Worm (Caenorhabditis elegans) whole organism, L3 larva: ENCODE data around the gene C17H11.1.
A peak's percentile ranks its signal among the peaks of the same experiment; 100 is the strongest.

Experiments used
- R02D3.7 ChIP-seq: fragments of 150-350 bp; optimal IDR thresholded peaks from 2 replicates; lab custom pipeline; 2014; ENCODE audit warnings: missing biosample characterization, missing genetic modification characterization
- aly-2 ChIP-seq: fragments of 150-350 bp; optimal IDR thresholded peaks from 2 replicates; lab custom pipeline; 2014; ENCODE audit warnings: missing biosample characterization, missing genetic modification characterization
- ama-1 ChIP-seq: fragments of 150-350 bp; optimal IDR thresholded peaks from 2 replicates; lab custom pipeline; 2018
- ceh-16 ChIP-seq: sonication (generic microtip); optimal IDR thresholded peaks from 2 replicates; lab custom pipeline; 2017; ENCODE audit warnings: missing biosample characterization, missing genetic modification characterization
- ceh-82 ChIP-seq: fragments of 150-350 bp; optimal IDR thresholded peaks from 2 replicates; lab custom pipeline; 2014; ENCODE audit warnings: missing biosample characterization, missing genetic modification characterization
- ceh-9 ChIP-seq: sonication (generic microtip); optimal IDR thresholded peaks from 2 replicates; lab custom pipeline; 2018; ENCODE audit warnings: missing biosample characterization, missing genetic modification characterization
- daf-12 ChIP-seq: fragments of 150-350 bp; optimal IDR thresholded peaks from 2 replicates; lab custom pipeline; 2014; ENCODE audit warnings: missing biosample characterization, missing genetic modification reagents, missing genetic modification characterization
- egl-27 ChIP-seq: sonication (generic microtip); optimal IDR thresholded peaks from 4 replicates; lab custom pipeline; 2017; ENCODE audit warnings: missing biosample characterization, missing genetic modification reagents, missing genetic modification characterization
- egl-5 ChIP-seq: fragments of 150-350 bp; optimal IDR thresholded peaks from 2 replicates; lab custom pipeline; 2017; ENCODE audit warnings: missing biosample characterization, missing genetic modification reagents, missing genetic modification characterization, inconsistent platforms
- elt-1 ChIP-seq: fragments of 150-350 bp; optimal IDR thresholded peaks from 2 replicates; lab custom pipeline; 2014; ENCODE audit warnings: missing biosample characterization, missing genetic modification characterization
- elt-2 ChIP-seq: sonication (generic microtip); optimal IDR thresholded peaks from 2 replicates; lab custom pipeline; 2016; ENCODE audit warnings: missing genetic modification reagents, mild to moderate bottlenecking, missing genetic modification characterization, missing compliant biosample characterization
- elt-3 ChIP-seq, 3 experiments: fragments of 150-350 bp in 1 of 3; sonication (generic microtip) in 2 of 3; optimal IDR thresholded peaks; 2 replicates in 2 of 3; 4 replicates in 1 of 3; lab custom pipeline; 2014 to 2017; ENCODE audit warnings: missing biosample characterization in 3 of 3, missing genetic modification characterization in 3 of 3
- eor-1 ChIP-seq, 2 experiments: fragments of 150-350 bp; optimal IDR thresholded peaks; 2 replicates each; lab custom pipeline; 2014 to 2018; ENCODE audit warnings: missing biosample characterization in 2 of 2, missing genetic modification characterization in 2 of 2
- fkh-10 ChIP-seq: sonication (generic microtip); optimal IDR thresholded peaks from 2 replicates; lab custom pipeline; 2017; ENCODE audit warnings: missing biosample characterization, missing genetic modification reagents, missing genetic modification characterization
- fos-1 ChIP-seq: fragments of 150-350 bp; optimal IDR thresholded peaks from 2 replicates; lab custom pipeline; 2014; ENCODE audit warnings: missing biosample characterization, missing genetic modification characterization
- hmg-11 ChIP-seq: sonication (generic microtip); optimal IDR thresholded peaks from 2 replicates; lab custom pipeline; 2016; ENCODE audit warnings: missing genetic modification characterization, missing compliant biosample characterization
- jun-1 ChIP-seq: fragments of 150-350 bp; optimal IDR thresholded peaks from 2 replicates; lab custom pipeline; 2014; ENCODE audit warnings: missing biosample characterization, missing genetic modification reagents, missing genetic modification characterization
- lin-15B ChIP-seq: fragments of 150-350 bp; optimal IDR thresholded peaks from 2 replicates; lab custom pipeline; 2014; ENCODE audit warnings: missing biosample characterization, missing genetic modification characterization
- lin-39 ChIP-seq: fragments of 150-350 bp; optimal IDR thresholded peaks from 2 replicates; lab custom pipeline; 2018; ENCODE audit warnings: missing biosample characterization, missing genetic modification reagents, missing genetic modification characterization
- lsy-12 ChIP-seq: sonication (generic microtip); optimal IDR thresholded peaks from 2 replicates; lab custom pipeline; 2016; ENCODE audit warnings: mild to moderate bottlenecking, missing genetic modification characterization, missing compliant biosample characterization
- nfya-1 ChIP-seq: sonication (generic microtip); optimal IDR thresholded peaks from 2 replicates; lab custom pipeline; 2017; ENCODE audit warnings: missing genetic modification characterization, mild to moderate bottlenecking, missing compliant biosample characterization, antibody characterized with exemption, moderate library complexity; ENCODE audit not compliant: insufficient read depth
- nhr-23 ChIP-seq: fragments of 150-350 bp; optimal IDR thresholded peaks from 2 replicates; lab custom pipeline; 2014; ENCODE audit warnings: missing biosample characterization, missing genetic modification reagents, missing genetic modification characterization
- nhr-237 ChIP-seq: fragments of 150-350 bp; optimal IDR thresholded peaks from 2 replicates; lab custom pipeline; 2014; ENCODE audit warnings: missing biosample characterization, missing genetic modification characterization
- nhr-28 ChIP-seq: fragments of 150-350 bp; optimal IDR thresholded peaks from 2 replicates; lab custom pipeline; 2014; ENCODE audit warnings: missing biosample characterization, missing genetic modification characterization
- nhr-43 ChIP-seq: sonication (generic microtip); optimal IDR thresholded peaks from 2 replicates; lab custom pipeline; 2016; ENCODE audit warnings: mild to moderate bottlenecking, missing genetic modification characterization, missing compliant biosample characterization; ENCODE audit not compliant: poor library complexity, severe bottlenecking
- nhr-67 ChIP-seq: fragments of 150-350 bp; optimal IDR thresholded peaks from 2 replicates; lab custom pipeline; 2014; ENCODE audit warnings: missing biosample characterization, missing genetic modification characterization
- nhr-77 ChIP-seq: fragments of 150-350 bp; optimal IDR thresholded peaks from 2 replicates; lab custom pipeline; 2014; ENCODE audit warnings: missing biosample characterization, missing genetic modification characterization
- pha-4 ChIP-seq: fragments of 150-350 bp; optimal IDR thresholded peaks from 2 replicates; lab custom pipeline; 2014; ENCODE audit warnings: missing biosample characterization, missing genetic modification reagents, missing genetic modification characterization
- pqm-1 ChIP-seq: fragments of 150-350 bp; optimal IDR thresholded peaks from 2 replicates; lab custom pipeline; 2017; ENCODE audit warnings: missing biosample characterization, missing genetic modification characterization, inconsistent platforms
- sea-2 ChIP-seq: fragments of 150-350 bp; sonication (generic microtip); optimal IDR thresholded peaks from 4 replicates; lab custom pipeline; 2014; ENCODE audit warnings: missing biosample characterization, missing genetic modification reagents, missing genetic modification characterization
- skn-1 ChIP-seq: fragments of 150-350 bp; optimal IDR thresholded peaks from 2 replicates; lab custom pipeline; 2014; ENCODE audit warnings: missing biosample characterization, missing genetic modification characterization
- snpc-4 ChIP-seq: fragments of 150-350 bp; optimal IDR thresholded peaks from 2 replicates; lab custom pipeline; 2014; ENCODE audit warnings: missing biosample characterization, missing genetic modification characterization
- tbx-2 ChIP-seq: sonication (generic microtip); optimal IDR thresholded peaks from 2 replicates; lab custom pipeline; 2016; ENCODE audit warnings: mild to moderate bottlenecking, missing genetic modification characterization, missing compliant biosample characterization
- unc-62 ChIP-seq: fragments of 150-350 bp; sonication (generic microtip); optimal IDR thresholded peaks from 4 replicates; lab custom pipeline; 2014; ENCODE audit warnings: missing biosample characterization, missing genetic modification reagents, missing genetic modification characterization
- zag-1 ChIP-seq: fragments of 150-350 bp; optimal IDR thresholded peaks from 2 replicates; lab custom pipeline; 2014; ENCODE audit warnings: missing biosample characterization, missing genetic modification characterization
- ztf-11 ChIP-seq: fragments of 150-350 bp; optimal IDR thresholded peaks from 2 replicates; lab custom pipeline; 2014; ENCODE audit warnings: missing biosample characterization, missing genetic modification characterization

The C17H11.1 gene

ce11 chrX:8210999-8211398, 37.3 kb downstream of the C17H11.1 start, which contains the start of gene cdd-1:
Gene cdd-1, minus strand, starts transcription at chrX:8211149.
- TF ChIP-seq lin-39: no peak
- TF ChIP-seq unc-62: no peak
- peak; percentile 17 for TF ChIP-seq nfya-1 (tag; lab: Kevin White, UChicago)
- no peak for TF ChIP-seq egl-5
- no peak for TF ChIP-seq lsy-12 (tag; lab: Kevin White, UChicago)
- peak in 1 of 3 experiments; percentile 50 for TF ChIP-seq elt-3 (tag; optimal IDR thresholded peaks at IDR 0.05; lab: Kevin White, UChicago)
- no peak for TF ChIP-seq fkh-10 (GFP tag; lab: Kevin White, UChicago)
- TF ChIP-seq snpc-4 (tag; lab: Kevin White, UChicago): no peak
- TF ChIP-seq egl-27: no peak
- peak; percentile 96 for TF ChIP-seq elt-2
- TF ChIP-seq pqm-1: peak; percentile 72
- TF ChIP-seq fos-1 (tag; lab: Kevin White, UChicago): peak; percentile 38
- no peak for TF ChIP-seq eor-1 (tag; optimal IDR thresholded peaks at IDR 0.05; lab: Kevin White, UChicago)
- TF ChIP-seq sea-2 (GFP tag; lab: Kevin White, UChicago): no peak
- TF ChIP-seq R02D3.7 (tag; lab: Kevin White, UChicago): peak; percentile 5
- TF ChIP-seq jun-1 (tag; lab: Kevin White, UChicago): peak; percentile 7
- no peak for TF ChIP-seq nhr-77 (tag; lab: Kevin White, UChicago)

ce11 chrX:8214424-8215115, 40.9 kb downstream of the C17H11.1 start, which contains the start of gene C47D2.1:
Gene C47D2.1, plus strand, starts transcription at chrX:8215065.
- no peak for TF ChIP-seq lin-15B
- TF ChIP-seq lin-39: no peak
- no peak for TF ChIP-seq unc-62
- TF ChIP-seq ceh-82 (tag; lab: Kevin White, UChicago): no peak
- no peak for TF ChIP-seq nfya-1 (tag; lab: Kevin White, UChicago)
- no peak for TF ChIP-seq nhr-43 (tag; lab: Kevin White, UChicago)

- TF ChIP-seq ceh-16 (no peak), nhr-23 (tag; lab: Kevin White, UChicago) (no peak), elt-2 (no peak)
Measured at ce11 chrX:8216957-8217356, 43.2 kb downstream of the C17H11.1 start.

ce11 chrX:8218653-8219052, 44.9 kb downstream of the C17H11.1 start, which contains the start of gene K02A6.4:
Gene K02A6.4, minus strand, starts transcription at chrX:8218753.
- no peak for TF ChIP-seq nhr-237
- no peak for TF ChIP-seq lin-39
- no peak for TF ChIP-seq lsy-12 (tag; lab: Kevin White, UChicago)
- no peak for TF ChIP-seq egl-5
- no peak for TF ChIP-seq elt-1 (tag; lab: Kevin White, UChicago)

DNA sequence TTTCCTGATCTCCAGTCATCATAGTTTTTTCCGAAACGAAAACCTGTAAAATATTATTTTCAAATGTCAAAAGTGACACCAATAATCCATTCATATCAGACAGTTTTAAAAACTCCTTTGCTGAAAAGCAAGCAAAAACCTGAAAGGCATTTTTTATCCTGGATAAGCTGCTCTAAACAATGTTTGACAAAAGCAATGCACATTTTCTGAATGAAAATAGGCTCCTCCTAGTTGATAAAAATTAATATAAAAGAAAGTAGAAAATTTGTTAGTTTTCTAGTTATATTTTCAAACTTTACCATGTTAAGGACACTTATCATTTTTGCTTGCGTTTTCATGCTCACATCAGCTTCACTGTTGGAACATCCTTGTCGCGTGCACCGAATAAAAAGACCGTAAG, 45.7 kb downstream of the C17H11.1 start, which contains the start of gene K02A6.1:
TSS of gene K02A6.1 (plus strand) at position 301 of the 400 bp plus-strand sequence.
- no peak for TF ChIP-seq pha-4 (tag; lab: Kevin White, UChicago)
- no peak for TF ChIP-seq elt-1 (tag; lab: Kevin White, UChicago)
- TF ChIP-seq ceh-16: no peak
- TF ChIP-seq nhr-43 (tag; lab: Kevin White, UChicago): no peak
- no peak for TF ChIP-seq ztf-11
- no peak for TF ChIP-seq skn-1 (tag; lab: Kevin White, UChicago)
- no peak for TF ChIP-seq tbx-2
- no peak for TF ChIP-seq elt-2
- TF ChIP-seq ceh-9: no peak
- TF ChIP-seq hmg-11 (tag; lab: Kevin White, UChicago): no peak
- TF ChIP-seq, all 47 proteins: peak for 0

DNA sequence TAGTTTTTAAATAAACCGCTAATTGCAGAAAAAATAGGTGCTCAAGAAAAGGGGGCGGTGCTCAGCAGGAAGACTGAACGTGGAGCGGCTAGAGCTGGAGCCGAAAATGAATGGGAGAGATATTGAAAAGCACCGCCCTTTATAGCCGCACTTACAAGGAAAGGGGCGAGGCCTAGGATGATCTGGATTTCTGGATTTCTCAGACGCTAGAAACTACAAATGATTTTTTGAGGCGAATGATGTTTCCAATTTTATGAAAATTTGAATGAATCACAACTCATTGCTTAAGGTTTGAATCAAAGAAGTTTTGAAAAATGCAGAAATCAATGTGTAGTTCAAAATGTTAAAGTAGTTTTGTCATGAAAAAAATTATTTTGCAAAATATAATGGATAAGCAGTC, 51.2 kb downstream of the C17H11.1 start, which contains the start of gene K02A6.2:
TSS of gene K02A6.2 (minus strand) at position 101 of the 400 bp plus-strand sequence.
- TF ChIP-seq ama-1 (no peak), aly-2 (tag; lab: Kevin White, UChicago) (no peak), nfya-1 (tag; lab: Kevin White, UChicago) (no peak), elt-3 (tag; optimal IDR thresholded peaks at IDR 0.05; lab: Kevin White, UChicago) (no peak), nhr-237 (no peak), ceh-82 (tag; lab: Kevin White, UChicago) (no peak), snpc-4 (tag; lab: Kevin White, UChicago) (no peak), nhr-67 (tag; lab: Kevin White, UChicago) (no peak), zag-1 (tag; lab: Kevin White, UChicago) (no peak), skn-1 (tag; lab: Kevin White, UChicago) (no peak), elt-2 (no peak), ceh-9 (no peak), nhr-28 (tag; lab: Kevin White, UChicago) (no peak), daf-12 (tag; lab: Kevin White, UChicago) (no peak)
